Worm (Caenorhabditis elegans) whole organism, L2 larva: Measurements from ENCODE around the gene srx-26.

Experiments used
- F13H6.1 ChIP-seq: sonication (generic microtip); optimal IDR thresholded peaks from 2 replicates; lab custom pipeline; 2016; ENCODE audit warnings: missing genetic modification characterization, missing compliant biosample characterization
- Y55F3AM.14 ChIP-seq: fragments of 200-800 bp; sonication (Bioruptor generic); optimal IDR thresholded peaks from 2 replicates; lab custom pipeline; 2018; ENCODE audit warnings: mild to moderate bottlenecking, missing genetic modification characterization, missing compliant biosample characterization
- ZK546.5 ChIP-seq: sonication (generic microtip); optimal IDR thresholded peaks from 2 replicates; lab custom pipeline; 2017; ENCODE audit warnings: missing biosample characterization, missing genetic modification characterization
- alr-1 ChIP-seq: fragments of 150-350 bp; optimal IDR thresholded peaks from 2 replicates; lab custom pipeline; 2014; ENCODE audit warnings: missing biosample characterization, missing genetic modification characterization
- aly-2 ChIP-seq: fragments of 150-350 bp; optimal IDR thresholded peaks from 2 replicates; lab custom pipeline; 2014; ENCODE audit warnings: missing biosample characterization, missing genetic modification characterization
- ama-1 ChIP-seq: fragments of 150-350 bp; optimal IDR thresholded peaks from 2 replicates; lab custom pipeline; 2018; ENCODE audit warnings: inconsistent platforms
- ceh-82 ChIP-seq: fragments of 150-350 bp; optimal IDR thresholded peaks from 2 replicates; lab custom pipeline; 2014; ENCODE audit warnings: missing biosample characterization, missing genetic modification characterization
- crh-2 ChIP-seq: sonication (generic microtip); optimal IDR thresholded peaks from 2 replicates; lab custom pipeline; 2017; ENCODE audit warnings: missing biosample characterization, missing genetic modification characterization
- dmd-4 ChIP-seq: sonication (generic microtip); optimal IDR thresholded peaks from 2 replicates; lab custom pipeline; 2017; ENCODE audit warnings: missing biosample characterization, missing genetic modification characterization
- egl-27 ChIP-seq: sonication (generic microtip); optimal IDR thresholded peaks from 3 replicates; lab custom pipeline; 2017; ENCODE audit warnings: missing biosample characterization, missing genetic modification reagents, missing genetic modification characterization
- elt-1 ChIP-seq: fragments of 150-350 bp; optimal IDR thresholded peaks from 2 replicates; lab custom pipeline; 2014; ENCODE audit warnings: missing biosample characterization, missing genetic modification characterization
- fos-1 ChIP-seq: fragments of 150-350 bp; optimal IDR thresholded peaks from 2 replicates; lab custom pipeline; 2014; ENCODE audit warnings: missing biosample characterization, missing genetic modification characterization
- lin-13 ChIP-seq: fragments of 150-350 bp; optimal IDR thresholded peaks from 2 replicates; lab custom pipeline; 2014; ENCODE audit warnings: missing biosample characterization, missing genetic modification reagents, missing genetic modification characterization
- lsy-2 ChIP-seq, 2 experiments: fragments of 150-350 bp in 1 of 2; sonication (generic microtip) in 1 of 2; optimal IDR thresholded peaks; 2 replicates each; lab custom pipeline; 2014 to 2017; ENCODE audit warnings: missing biosample characterization in 2 of 2, missing genetic modification characterization in 2 of 2
- mab-5 ChIP-seq: fragments of 150-350 bp; optimal IDR thresholded peaks from 2 replicates; lab custom pipeline; 2014; ENCODE audit warnings: missing biosample characterization, missing genetic modification characterization
- mdl-1 ChIP-seq, 2 experiments: fragments of 150-350 bp in 1 of 2; sonication (generic microtip) in 1 of 2; optimal IDR thresholded peaks; 2 replicates each; lab custom pipeline; 2017; ENCODE audit warnings: missing biosample characterization in 2 of 2, missing genetic modification characterization in 2 of 2
- nhr-10 ChIP-seq: sonication (generic microtip); optimal IDR thresholded peaks from 2 replicates; lab custom pipeline; 2017; ENCODE audit warnings: missing biosample characterization, missing genetic modification characterization
- nhr-12 ChIP-seq: fragments of 150-350 bp; optimal IDR thresholded peaks from 2 replicates; lab custom pipeline; 2014; ENCODE audit warnings: missing biosample characterization, missing genetic modification characterization
- nhr-129 ChIP-seq: fragments of 150-350 bp; optimal IDR thresholded peaks from 2 replicates; lab custom pipeline; 2014; ENCODE audit warnings: missing biosample characterization, missing genetic modification characterization
- nhr-21 ChIP-seq: fragments of 150-350 bp; optimal IDR thresholded peaks from 2 replicates; lab custom pipeline; 2014; ENCODE audit warnings: missing biosample characterization, missing genetic modification characterization
- nhr-25 ChIP-seq: fragments of 150-350 bp; sonication (generic microtip); optimal IDR thresholded peaks from 3 replicates; lab custom pipeline; 2014; ENCODE audit warnings: missing biosample characterization, missing genetic modification characterization
- nhr-77 ChIP-seq: fragments of 150-350 bp; optimal IDR thresholded peaks from 2 replicates; lab custom pipeline; 2014; ENCODE audit warnings: missing biosample characterization, missing genetic modification characterization
- peb-1 ChIP-seq: fragments of 150-350 bp; optimal IDR thresholded peaks from 2 replicates; lab custom pipeline; 2014; ENCODE audit warnings: missing biosample characterization, missing genetic modification characterization
- sem-4 ChIP-seq: fragments of 150-350 bp; optimal IDR thresholded peaks from 2 replicates; lab custom pipeline; 2014; ENCODE audit warnings: missing biosample characterization, missing genetic modification reagents, missing genetic modification characterization
- skn-1 ChIP-seq: sonication (generic microtip); optimal IDR thresholded peaks from 2 replicates; lab custom pipeline; 2017; ENCODE audit warnings: missing biosample characterization, missing genetic modification characterization
- sma-3 ChIP-seq: sonication (generic microtip); optimal IDR thresholded peaks from 2 replicates; lab custom pipeline; 2016; ENCODE audit warnings: missing genetic modification reagents, missing genetic modification characterization, missing compliant biosample characterization
- sma-9 ChIP-seq, 2 experiments: fragments of 150-350 bp in 1 of 2; sonication (generic microtip) in 1 of 2; optimal IDR thresholded peaks; 2 replicates each; lab custom pipeline; 2014 to 2016; ENCODE audit warnings: missing genetic modification characterization in 2 of 2, mild to moderate bottlenecking in 1 of 2, missing biosample characterization in 1 of 2, missing compliant biosample characterization in 1 of 2, missing genetic modification reagents in 1 of 2, moderate library complexity in 1 of 2
- unc-39 ChIP-seq: fragments of 150-350 bp; optimal IDR thresholded peaks from 2 replicates; lab custom pipeline; 2014; ENCODE audit warnings: missing biosample characterization, missing genetic modification characterization
- unc-55 ChIP-seq: fragments of 150-350 bp; sonication (generic microtip); optimal IDR thresholded peaks from 3 replicates; lab custom pipeline; 2014; ENCODE audit warnings: missing biosample characterization, missing genetic modification reagents, missing genetic modification characterization
- unc-62 ChIP-seq: fragments of 150-350 bp; optimal IDR thresholded peaks from 2 replicates; lab custom pipeline; 2014; ENCODE audit warnings: missing biosample characterization, missing genetic modification reagents, missing genetic modification characterization
- ztf-1 ChIP-seq: fragments of 200-800 bp; sonication (Bioruptor generic); conservative IDR thresholded peaks from 2 replicates; pipeline ENCODE4 v1.3.6; 2022; ENCODE audit warnings: missing genetic modification characterization, missing compliant biosample characterization
- ztf-11 ChIP-seq: sonication (generic microtip); optimal IDR thresholded peaks from 2 replicates; lab custom pipeline; 2017; ENCODE audit warnings: missing biosample characterization, missing genetic modification characterization
- ztf-4 ChIP-seq: fragments of 150-350 bp; optimal IDR thresholded peaks from 2 replicates; lab custom pipeline; 2014; ENCODE audit warnings: missing biosample characterization, missing genetic modification characterization

The srx-26 gene

DNA sequence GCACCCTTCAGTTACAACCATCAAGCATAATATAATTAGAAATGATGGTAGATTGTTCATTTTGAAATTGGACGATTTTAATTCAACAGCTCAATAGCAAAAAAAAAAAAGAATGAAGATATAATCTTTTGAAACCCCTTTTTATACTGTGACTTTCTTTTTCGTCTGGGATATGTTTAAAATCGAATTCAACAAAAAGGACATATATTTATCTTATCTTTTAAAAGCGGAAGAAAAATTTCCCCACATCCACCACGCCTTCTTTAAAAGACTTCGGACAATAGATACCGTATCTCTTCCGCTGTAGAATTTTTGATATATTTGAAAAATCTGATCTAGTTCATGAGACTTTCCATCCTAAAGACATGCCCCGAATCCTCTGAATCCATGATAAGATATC lies 27.9 kb upstream of the srx-26 start, which contains the start of gene R05D8.11:
Gene R05D8.11 (minus strand): TSS at position 101 of the 400 bp plus-strand sequence.
- no peak for TF ChIP-seq lsy-2 (tag; optimal IDR thresholded peaks at IDR 0.05; lab: Kevin White, UChicago)
- TF ChIP-seq skn-1, result no peak
- no peak for TF ChIP-seq nhr-129 (tag; lab: Kevin White, UChicago)
- TF ChIP-seq ztf-1 (GFP tag; lab: Robert Waterston, UW), result no peak
- no peak for TF ChIP-seq nhr-77 (tag; lab: Kevin White, UChicago)
- no peak for TF ChIP-seq nhr-25 (tag; lab: Kevin White, UChicago)
- TF ChIP-seq sem-4 (tag; lab: Kevin White, UChicago), result no peak
- no peak for TF ChIP-seq lin-13 (GFP tag; lab: Kevin White, UChicago)
- TF ChIP-seq ceh-82 (tag; lab: Kevin White, UChicago), result no peak
- no peak for TF ChIP-seq mdl-1 (tag; optimal IDR thresholded peaks at IDR 0.05; lab: Kevin White, UChicago)
- TF ChIP-seq crh-2 (tag; lab: Kevin White, UChicago), result no peak
- TF ChIP-seq, all 48 proteins: peak for 0

DNA sequence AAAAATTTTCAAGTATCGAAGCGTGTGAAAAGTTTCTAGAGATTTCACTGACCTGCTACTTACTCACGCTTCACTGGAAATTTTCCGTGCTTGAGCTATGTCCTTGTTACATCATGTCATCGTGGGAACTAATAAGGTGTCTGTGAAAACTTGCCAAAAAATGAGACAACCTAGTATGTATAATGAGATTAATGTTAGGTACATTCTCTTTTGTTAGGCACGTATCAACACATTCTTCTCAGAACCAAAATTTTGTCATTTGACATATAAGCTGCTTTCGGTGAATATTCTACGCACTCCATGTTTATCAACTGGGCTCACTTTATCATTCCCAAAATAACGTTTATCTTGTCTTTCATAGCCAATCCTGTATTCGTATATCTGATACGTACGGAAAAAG lies 21.1 kb upstream of the srx-26 start, which contains the start of gene srj-18:
Gene srj-18 (plus strand): TSS at position 301 of the 400 bp plus-strand sequence.
- TF ChIP-seq nhr-25 (tag; lab: Kevin White, UChicago) (no peak), nhr-129 (tag; lab: Kevin White, UChicago) (no peak), skn-1 (no peak), ztf-11 (no peak), sma-3 (GFP tag; lab: Kevin White, UChicago) (no peak), aly-2 (tag; lab: Kevin White, UChicago) (no peak), sma-9 (GFP tag; optimal IDR thresholded peaks at IDR 0.05; lab: Kevin White, UChicago) (no peak), sma-9 (tag; optimal IDR thresholded peaks at IDR 0.05; lab: Kevin White, UChicago) (no peak)
- TF ChIP-seq, all 48 proteins: peak for 0

DNA sequence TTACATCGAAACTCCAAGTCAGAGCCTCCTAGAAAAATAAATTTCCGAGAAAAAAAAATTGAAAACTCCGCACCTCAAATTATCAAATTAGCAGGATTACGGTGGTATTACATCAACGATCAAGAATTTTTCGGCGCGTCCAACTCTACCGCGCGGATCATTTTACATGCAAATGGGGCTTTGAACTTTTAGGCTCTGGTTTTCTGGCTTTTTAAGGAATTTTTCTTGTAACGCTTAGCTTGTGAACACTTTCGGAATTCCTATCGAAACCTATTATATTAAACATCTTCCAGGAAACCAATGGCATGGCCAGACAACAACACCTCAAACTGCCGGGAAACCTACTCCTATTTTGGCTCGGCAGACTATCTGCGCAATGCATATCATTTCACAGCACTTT lies 18.7 kb upstream of the srx-26 start, which contains the start of gene srh-56:
Gene srh-56 (plus strand): TSS at position 301 of the 400 bp plus-strand sequence.
- TF ChIP-seq F13H6.1 (tag; lab: Kevin White, UChicago), result no peak
- TF ChIP-seq sma-3 (GFP tag; lab: Kevin White, UChicago), result no peak
- no peak for TF ChIP-seq fos-1 (tag; lab: Kevin White, UChicago)
- TF ChIP-seq Y55F3AM.14 (GFP tag; lab: Kevin White, UChicago), result no peak
- TF ChIP-seq mdl-1 (tag; optimal IDR thresholded peaks at IDR 0.05; lab: Kevin White, UChicago), result no peak
- no peak for TF ChIP-seq skn-1
- TF ChIP-seq aly-2 (tag; lab: Kevin White, UChicago), result no peak
- TF ChIP-seq nhr-10 (tag; lab: Kevin White, UChicago), result no peak
- TF ChIP-seq egl-27 (tag; lab: Kevin White, UChicago), result no peak

DNA sequence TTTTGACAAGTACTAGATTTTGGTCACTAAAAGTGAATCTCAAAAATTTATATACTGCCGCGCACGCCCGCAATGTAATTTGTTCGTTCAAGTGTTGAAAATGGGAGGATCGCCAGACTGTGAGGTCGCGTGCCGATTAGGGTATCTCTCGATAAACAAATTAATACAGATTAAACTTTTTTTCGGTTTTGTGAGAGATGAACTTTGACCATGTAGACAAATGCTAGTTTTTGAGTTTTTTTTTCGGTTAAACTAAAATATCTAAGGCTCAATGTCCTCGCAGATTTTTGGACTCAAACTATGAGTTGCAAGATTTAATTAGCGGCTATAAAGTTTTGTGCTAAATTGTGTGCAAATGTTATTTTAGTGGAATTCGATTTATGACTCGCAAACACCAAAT lies 16.8 kb upstream of the srx-26 start, which contains the start of gene dhs-15:
Gene dhs-15 (minus strand): TSS at position 101 of the 400 bp plus-strand sequence.
- TF ChIP-seq dmd-4 (tag; lab: Kevin White, UChicago) (no peak), nhr-10 (tag; lab: Kevin White, UChicago) (no peak), unc-55 (GFP tag; lab: Kevin White, UChicago) (no peak), sem-4 (tag; lab: Kevin White, UChicago) (no peak), elt-1 (tag; lab: Kevin White, UChicago) (no peak), ztf-1 (GFP tag; lab: Robert Waterston, UW) (no peak), ama-1 (no peak), mab-5 (tag; lab: Kevin White, UChicago) (no peak), mdl-1 (tag; optimal IDR thresholded peaks at IDR 0.05; lab: Kevin White, UChicago) (no peak), ztf-4 (tag; lab: Kevin White, UChicago) (no peak), nhr-12 (tag; lab: Kevin White, UChicago) (no peak), nhr-129 (tag; lab: Kevin White, UChicago) (no peak), unc-39 (no peak), peb-1 (tag; lab: Kevin White, UChicago) (no peak), alr-1 (tag; lab: Kevin White, UChicago) (no peak), unc-62 (GFP tag; lab: Kevin White, UChicago) (no peak), crh-2 (tag; lab: Kevin White, UChicago) (no peak), F13H6.1 (tag; lab: Kevin White, UChicago) (no peak)

DNA sequence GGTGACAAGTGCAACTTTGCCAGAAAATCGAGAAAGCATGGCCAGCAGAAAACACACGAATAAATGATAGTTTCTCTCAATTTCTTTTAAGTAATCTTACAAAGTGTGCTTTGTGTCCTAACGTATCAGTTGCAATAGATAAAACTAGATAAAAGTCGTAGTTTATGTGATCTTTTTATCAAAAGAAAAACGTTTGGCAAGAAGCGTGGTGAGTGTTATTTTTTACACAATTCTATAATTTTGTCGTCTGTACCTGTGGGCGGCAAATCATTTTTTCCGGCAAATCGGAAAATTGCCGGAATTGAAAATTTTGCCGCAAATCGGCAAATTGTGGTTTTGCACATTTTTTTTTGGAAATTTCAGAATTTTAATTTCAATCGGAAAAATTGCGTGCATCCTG lies 14.6 kb upstream of the srx-26 start, which contains the start of gene R05D8.9:
Gene R05D8.9 (minus strand): TSS at position 101 of the 400 bp plus-strand sequence.
- TF ChIP-seq lin-13 (GFP tag; lab: Kevin White, UChicago), result no peak
- no peak for TF ChIP-seq ZK546.5 (tag; lab: Kevin White, UChicago)
- TF ChIP-seq aly-2 (tag; lab: Kevin White, UChicago), result no peak
- TF ChIP-seq unc-62 (GFP tag; lab: Kevin White, UChicago), result no peak
- TF ChIP-seq nhr-21 (tag; lab: Kevin White, UChicago), result no peak
- no peak for TF ChIP-seq ztf-1 (GFP tag; lab: Robert Waterston, UW)
- no peak for TF ChIP-seq mab-5 (tag; lab: Kevin White, UChicago)
